Fruit fly (Drosophila melanogaster) whole organism, adult: Measurements from ENCODE around the gene CG17637.
A peak's percentile ranks its signal among the peaks of the same experiment; 100 is the strongest.
"Not testable (repeated sequence)": the region's sequence is repeated elsewhere in the genome, so short reads cannot be mapped to it uniquely, and the experiment has no call there.

ENCODE experiments used
- CG11617 ChIP-seq: fragments of 200-800 bp; sonication (Bioruptor generic); optimal IDR thresholded peaks from 2 replicates; lab custom pipeline; 2017; ENCODE audit warnings: mild to moderate bottlenecking, missing biosample characterization, missing genetic modification reagents, missing genetic modification characterization
- CG12768 ChIP-seq: fragments of 200-800 bp; sonication (Bioruptor generic); optimal IDR thresholded peaks from 2 replicates; lab custom pipeline; 2017; ENCODE audit warnings: missing biosample characterization, missing genetic modification characterization, mild to moderate bottlenecking, moderate library complexity, missing genetic modification reagents
- CG14711 ChIP-seq: fragments of 200-800 bp; sonication (Bioruptor generic); optimal IDR thresholded peaks from 2 replicates; lab custom pipeline; 2018; ENCODE audit warnings: missing biosample characterization, mild to moderate bottlenecking, missing genetic modification characterization, moderate library complexity
- CG1620 ChIP-seq: fragments of 200-800 bp; sonication (Bioruptor generic); optimal IDR thresholded peaks from 2 replicates; lab custom pipeline; 2016; ENCODE audit warnings: missing biosample characterization, missing genetic modification characterization
- CG33017 ChIP-seq: fragments of 200-800 bp; sonication (Bioruptor generic); optimal IDR thresholded peaks from 2 replicates; lab custom pipeline; 2018; ENCODE audit warnings: missing biosample characterization, mild to moderate bottlenecking, missing genetic modification characterization, moderate library complexity
- CG5204 ChIP-seq: fragments of 200-800 bp; sonication (Bioruptor generic); optimal IDR thresholded peaks from 2 replicates; lab custom pipeline; 2016; ENCODE audit warnings: missing biosample characterization, missing genetic modification characterization
- CG7045 ChIP-seq: fragments of 200-800 bp; sonication (Bioruptor generic); optimal IDR thresholded peaks from 2 replicates; lab custom pipeline; 2017; ENCODE audit warnings: missing biosample characterization, mild to moderate bottlenecking, missing genetic modification characterization
- CG7101 ChIP-seq: fragments of 200-800 bp; sonication (Bioruptor generic); optimal IDR thresholded peaks from 2 replicates; lab custom pipeline; 2018; ENCODE audit warnings: missing biosample characterization, mild to moderate bottlenecking, missing genetic modification characterization, moderate library complexity
- Clk ChIP-seq: fragments of 200-800 bp; sonication (Bioruptor generic); optimal IDR thresholded peaks from 2 replicates; lab custom pipeline; 2017; ENCODE audit warnings: missing biosample characterization, missing genetic modification characterization
- Crg-1 ChIP-seq: fragments of 200-800 bp; sonication (Bioruptor generic); optimal IDR thresholded peaks from 2 replicates; lab custom pipeline; 2016; ENCODE audit warnings: missing biosample characterization, missing genetic modification characterization
- Hr96 ChIP-seq: fragments of 200-800 bp; sonication (Bioruptor generic); optimal IDR thresholded peaks from 2 replicates; lab custom pipeline; 2016; ENCODE audit warnings: missing biosample characterization, missing genetic modification characterization
- Mnt ChIP-seq: fragments of 200-800 bp; sonication (Bioruptor generic); optimal IDR thresholded peaks from 2 replicates; lab custom pipeline; 2016; ENCODE audit warnings: missing biosample characterization, mild to moderate bottlenecking, missing genetic modification characterization
- bab1 ChIP-seq: fragments of 200-800 bp; sonication (Bioruptor generic); optimal IDR thresholded peaks from 3 replicates; lab custom pipeline; 2019; ENCODE audit warnings: missing biosample characterization, mild to moderate bottlenecking, missing genetic modification characterization, moderate library complexity
- cic ChIP-seq: fragments of 200-800 bp; sonication (Bioruptor generic); optimal IDR thresholded peaks from 2 replicates; lab custom pipeline; 2017; ENCODE audit warnings: missing biosample characterization, mild to moderate bottlenecking, missing genetic modification characterization, moderate library complexity
- cnc ChIP-seq, 2 experiments: fragments of >200 bp; optimal IDR thresholded peaks; 2 replicates each; lab custom pipeline; 2017
- kay ChIP-seq: fragments of 200-800 bp; sonication (Bioruptor generic); peaks from one replicate; lab custom pipeline; 2016; ENCODE audit warnings: missing biosample characterization, missing genetic modification characterization, borderline replicate concordance
- ovo ChIP-seq: fragments of 200-800 bp; sonication (Bioruptor generic); optimal IDR thresholded peaks from 2 replicates; lab custom pipeline; 2016; ENCODE audit warnings: missing biosample characterization, missing genetic modification characterization
- pad ChIP-seq: fragments of 200-800 bp; sonication (Bioruptor generic); optimal IDR thresholded peaks from 3 replicates; lab custom pipeline; 2017; ENCODE audit warnings: missing biosample characterization, missing genetic modification characterization, mild to moderate bottlenecking, moderate library complexity, missing genetic modification reagents
- tj ChIP-seq: fragments of 200-800 bp; sonication (Bioruptor generic); optimal IDR thresholded peaks from 3 replicates; lab custom pipeline; 2017; ENCODE audit warnings: missing biosample characterization, mild to moderate bottlenecking, missing genetic modification characterization, moderate library complexity
- toe ChIP-seq: fragments of 200-800 bp; sonication (Bioruptor generic); optimal IDR thresholded peaks from 2 replicates; lab custom pipeline; 2016; ENCODE audit warnings: missing biosample characterization, missing genetic modification characterization

The CG17637 gene

dm6 chr3L:20503886-20504285 lies at the start of gene CG17637:
TSS of gene CG17637 (plus strand) at chr3L:20504186.
- not testable (repeated sequence) for TF ChIP-seq CG1620, tj, kay (GFP tag; lab: Kevin White, UChicago)

- no peak for TF ChIP-seq CG1620 (GFP tag; lab: Kevin White, UChicago)
- no peak for TF ChIP-seq CG7101 (tag; lab: Kevin White, UChicago)
- TF ChIP-seq Mnt (GFP tag; lab: Kevin White, UChicago): no peak
- TF ChIP-seq Clk: no peak
- no peak for TF ChIP-seq CG11617 (GFP tag; lab: Kevin White, UChicago)
- no peak for TF ChIP-seq CG33017
- no peak for TF ChIP-seq pad (GFP tag; lab: Kevin White, UChicago)
- TF ChIP-seq cic: no peak
- no peak for TF ChIP-seq CG12768 (GFP tag; lab: Kevin White, UChicago)
- TF ChIP-seq toe (GFP tag; lab: Kevin White, UChicago): no peak
- TF ChIP-seq kay (GFP tag; lab: Kevin White, UChicago): no peak
- TF ChIP-seq tj (GFP tag; lab: Kevin White, UChicago): no peak
Measured at dm6 chr3L:20460383-20460782, 43.6 kb upstream of the CG17637 start, which contains the start of gene mag. TSS of gene mag (plus strand) at chr3L:20460683.

- TF ChIP-seq cnc (optimal IDR thresholded peaks at IDR 0.05; lab: Kevin White, UChicago) (no peak), toe (GFP tag; lab: Kevin White, UChicago) (no peak), Hr96 (no peak), bab1 (no peak), CG1620 (GFP tag; lab: Kevin White, UChicago) (no peak), cic (no peak), CG33017 (no peak), CG14711 (tag; lab: Kevin White, UChicago) (no peak), ovo (GFP tag; lab: Kevin White, UChicago) (no peak), CG7045 (no peak)
Measured at dm6 chr3L:20462391-20462790, 41.6 kb upstream of the CG17637 start.

dm6 chr3L:20464677-20465076 lies 39.3 kb upstream of the CG17637 start, which contains the start of gene atk:
TSS of gene atk (minus strand) at chr3L:20464862.
- TF ChIP-seq toe (GFP tag; lab: Kevin White, UChicago) (no peak), cic (no peak), bab1 (no peak), Hr96 (no peak)

dm6 chr3L:20465941-20466340 lies 38.0 kb upstream of the CG17637 start, which contains the start of gene CG42764:
TSS of gene CG42764 (minus strand) at chr3L:20466041.
- no peak for TF ChIP-seq toe (GFP tag; lab: Kevin White, UChicago)
- no peak for TF ChIP-seq CG5204 (GFP tag; lab: Kevin White, UChicago)
- no peak for TF ChIP-seq CG14711 (tag; lab: Kevin White, UChicago)
- TF ChIP-seq bab1: no peak
- TF ChIP-seq cnc (optimal IDR thresholded peaks at IDR 0.05; lab: Kevin White, UChicago): no peak
- no peak for TF ChIP-seq CG7045
- no peak for TF ChIP-seq Hr96

- TF ChIP-seq CG11617 (GFP tag; lab: Kevin White, UChicago) (no peak), Hr96 (no peak), CG7101 (tag; lab: Kevin White, UChicago) (no peak), cic (no peak)
Measured at dm6 chr3L:20466599-20466998, 37.4 kb upstream of the CG17637 start, which contains the start of gene Tdh. TSS of gene Tdh (plus strand) at chr3L:20466944.

dm6 chr3L:20467433-20467832 lies 36.6 kb upstream of the CG17637 start:
- TF ChIP-seq Clk: no peak
- no peak for TF ChIP-seq CG7045
- no peak for TF ChIP-seq cic
- TF ChIP-seq Mnt (GFP tag; lab: Kevin White, UChicago): no peak
- TF ChIP-seq CG7101 (tag; lab: Kevin White, UChicago): no peak
- TF ChIP-seq tj (GFP tag; lab: Kevin White, UChicago): no peak
- TF ChIP-seq toe (GFP tag; lab: Kevin White, UChicago): no peak
- no peak for TF ChIP-seq CG5204 (GFP tag; lab: Kevin White, UChicago)
- no peak for TF ChIP-seq CG1620 (GFP tag; lab: Kevin White, UChicago)
- TF ChIP-seq CG33017: no peak
- TF ChIP-seq CG12768 (GFP tag; lab: Kevin White, UChicago): no peak
- no peak for TF ChIP-seq cnc (optimal IDR thresholded peaks at IDR 0.05; lab: Kevin White, UChicago)
- TF ChIP-seq pad (GFP tag; lab: Kevin White, UChicago): no peak
- no peak for TF ChIP-seq Crg-1 (GFP tag; lab: Kevin White, UChicago)

dm6 chr3L:20470991-20471498 lies 32.9 kb upstream of the CG17637 start:
- TF ChIP-seq bab1 (no peak), CG1620 (GFP tag; lab: Kevin White, UChicago) (no peak), Hr96 (no peak), tj (GFP tag; lab: Kevin White, UChicago) (peak; percentile 19), cic (peak; percentile 86), CG12768 (GFP tag; lab: Kevin White, UChicago) (peak; percentile 26), CG5204 (GFP tag; lab: Kevin White, UChicago) (no peak), Crg-1 (GFP tag; lab: Kevin White, UChicago) (no peak), CG33017 (no peak), pad (GFP tag; lab: Kevin White, UChicago) (no peak), Clk (peak; percentile 44), ovo (GFP tag; lab: Kevin White, UChicago) (no peak), CG14711 (tag; lab: Kevin White, UChicago) (no peak), Mnt (GFP tag; lab: Kevin White, UChicago) (peak; percentile 30), kay (GFP tag; lab: Kevin White, UChicago) (peak; percentile 96), toe (GFP tag; lab: Kevin White, UChicago) (no peak), CG11617 (GFP tag; lab: Kevin White, UChicago) (peak; percentile 6), CG7045 (peak; percentile 55)
